In genomic region chrII:7356326-7356725, ce11 we compare ENCODE assay signal across 2 worm cellular contexts.
TF ChIP-seq lines count a peak whose summit lies in the region.

TSS of gene haf-2 (minus strand) at chrII:7356426.

TF ChIP-seq in whole organism, L3 larva, 47 proteins besides CTCF, POLR2A, EP300 and RAD21:
- no peak for TF ChIP-seq nhr-237 (tag; optimal IDR thresholded peaks at IDR 0.05; lab: Kevin White, UChicago)
- TF ChIP-seq nhr-77 (tag; optimal IDR thresholded peaks at IDR 0.05; lab: Kevin White, UChicago), result no peak
- TF ChIP-seq elt-2 (tag; optimal IDR thresholded peaks at IDR 0.05; lab: Kevin White, UChicago), result peak; percentile 11

TF ChIP-seq in whole organism, young adult, 124 proteins besides CTCF, POLR2A, EP300 and RAD21:
- TF ChIP-seq cebp-1 (GFP tag; IDR thresholded peaks at IDR 0.05; lab: Robert Waterston, UW) (no peak), cebp-1 (tag; optimal IDR thresholded peaks at IDR 0.05; lab: Kevin White, UChicago) (peak; percentile 87), B0336.3 (GFP tag; IDR thresholded peaks at IDR 0.05; lab: Robert Waterston, UW) (no peak)
TF ChIP-seq in whole organism, young adult: peak in this region for 1.
